Fruit fly (Drosophila melanogaster) whole organism, pupa: ENCODE measurements around the gene CG1463.

Experiments
- CG10348 ChIP-seq: fragments of 200-800 bp; sonication (Bioruptor generic); IDR thresholded peaks from 2 replicates; pipeline ENCODE4 v1.3.6; 2022; ENCODE audit warnings: missing biosample characterization, missing genetic modification characterization
- CG12605 ChIP-seq: fragments of 200-800 bp; sonication (Bioruptor generic); IDR thresholded peaks from 2 replicates; pipeline ENCODE4 v1.3.6; 2022; ENCODE audit warnings: missing biosample characterization, missing genetic modification characterization
- CG13204 ChIP-seq: fragments of 200-800 bp; sonication (Bioruptor generic); optimal IDR thresholded peaks from 2 replicates; lab custom pipeline; 2018; ENCODE audit warnings: missing biosample characterization, mild to moderate bottlenecking, missing genetic modification characterization, moderate library complexity
- CG14655 ChIP-seq: fragments of 200-800 bp; sonication (Bioruptor generic); optimal IDR thresholded peaks from 3 replicates; lab custom pipeline; 2017; ENCODE audit warnings: mild to moderate bottlenecking, missing biosample characterization, missing genetic modification reagents, missing genetic modification characterization
- CG15710 ChIP-seq: fragments of 200-800 bp; sonication (Bioruptor generic); optimal IDR thresholded peaks from 2 replicates; lab custom pipeline; 2018; ENCODE audit warnings: missing biosample characterization, mild to moderate bottlenecking, missing genetic modification characterization, moderate library complexity
- CG17806 ChIP-seq: fragments of 200-800 bp; sonication (Bioruptor generic); optimal IDR thresholded peaks from 2 replicates; lab custom pipeline; 2018; ENCODE audit warnings: missing biosample characterization, mild to moderate bottlenecking, missing genetic modification characterization, moderate library complexity
- CG32121 ChIP-seq: fragments of 200-800 bp; sonication (Bioruptor generic); IDR thresholded peaks from 2 replicates; pipeline ENCODE4 v1.3.6; 2022; ENCODE audit warnings: missing biosample characterization, missing genetic modification characterization
- CG34367 ChIP-seq: fragments of 200-800 bp; sonication (Bioruptor generic); optimal IDR thresholded peaks from 2 replicates; lab custom pipeline; 2018; ENCODE audit warnings: missing biosample characterization, mild to moderate bottlenecking, missing genetic modification characterization
- CG4496 ChIP-seq: fragments of 200-800 bp; sonication (Bioruptor generic); IDR thresholded peaks from 3 replicates; pipeline ENCODE4 v1.3.6; 2022; ENCODE audit warnings: missing biosample characterization, missing genetic modification characterization
- CG8159 ChIP-seq: fragments of 200-800 bp; sonication (Bioruptor generic); optimal IDR thresholded peaks from 3 replicates; lab custom pipeline; 2018; ENCODE audit warnings: missing biosample characterization, mild to moderate bottlenecking, missing genetic modification characterization, moderate library complexity
- CG8301 ChIP-seq: fragments of 200-800 bp; sonication (Bioruptor generic); optimal IDR thresholded peaks from 2 replicates; lab custom pipeline; 2018; ENCODE audit warnings: missing biosample characterization, mild to moderate bottlenecking, missing genetic modification characterization
- CG9948 ChIP-seq: fragments of 200-800 bp; sonication (Bioruptor generic); optimal IDR thresholded peaks from 2 replicates; lab custom pipeline; 2018; ENCODE audit warnings: missing biosample characterization, mild to moderate bottlenecking, missing genetic modification characterization, moderate library complexity
- D1 ChIP-seq: fragments of 200-800 bp; sonication (Bioruptor generic); optimal IDR thresholded peaks from 2 replicates; lab custom pipeline; 2018; ENCODE audit warnings: missing biosample characterization, mild to moderate bottlenecking, missing genetic modification characterization, moderate library complexity
- EcR ChIP-seq: fragments of 200-800 bp; sonication (Bioruptor generic); optimal IDR thresholded peaks from 3 replicates; lab custom pipeline; 2019; ENCODE audit warnings: missing biosample characterization, missing genetic modification characterization, mild to moderate bottlenecking, moderate library complexity, missing genetic modification reagents
- Ets98B ChIP-seq: fragments of 200-800 bp; sonication (Bioruptor generic); IDR thresholded peaks from 2 replicates; pipeline ENCODE4 v1.3.6; 2022; ENCODE audit warnings: missing biosample characterization, missing genetic modification characterization
- Pif1A ChIP-seq: fragments of 200-800 bp; sonication (Bioruptor generic); optimal IDR thresholded peaks from 3 replicates; lab custom pipeline; 2016; ENCODE audit warnings: missing biosample characterization, missing genetic modification characterization
- Pif1B ChIP-seq: fragments of 200-800 bp; sonication (Bioruptor generic); optimal IDR thresholded peaks from 3 replicates; lab custom pipeline; 2016; ENCODE audit warnings: missing biosample characterization, missing genetic modification characterization
- Snoo ChIP-seq: fragments of 200-800 bp; sonication (Bioruptor generic); optimal IDR thresholded peaks from 3 replicates; lab custom pipeline; 2017; ENCODE audit warnings: missing biosample characterization, mild to moderate bottlenecking, missing genetic modification characterization, inconsistent platforms
- fd96Ca ChIP-seq: fragments of 200-800 bp; sonication (Bioruptor generic); IDR thresholded peaks from 3 replicates; pipeline ENCODE4 v1.3.6; 2022; ENCODE audit warnings: missing biosample characterization, missing genetic modification characterization
- gl ChIP-seq: fragments of 200-800 bp; sonication (Bioruptor generic); optimal IDR thresholded peaks from 2 replicates; lab custom pipeline; 2018; ENCODE audit warnings: missing biosample characterization, mild to moderate bottlenecking, missing genetic modification characterization
- rn ChIP-seq: fragments of 200-800 bp; sonication (Bioruptor generic); IDR thresholded peaks from 2 replicates; pipeline ENCODE4 v1.3.6; 2022; ENCODE audit warnings: missing biosample characterization, missing genetic modification characterization

Gene CG1463

dm6 chrX:12575827-12576408 lies 35.5 kb downstream of the CG1463 start:
- TF ChIP-seq Pif1A (peak; percentile 92), CG15710 (tag; lab: Kevin White, UChicago) (peak; percentile 82), gl (peak; percentile 39), CG14655 (GFP tag; lab: Kevin White, UChicago) (peak; percentile 96), rn (peak; percentile 72; the same call in 1 of the 2 replicates), Snoo (peak; percentile 69), CG9948 (peak; percentile 92), CG8159 (tag; lab: Kevin White, UChicago) (peak; percentile 88), CG13204 (peak; percentile 62), CG8301 (tag; lab: Kevin White, UChicago) (peak; percentile 93), EcR (GFP tag; lab: Kevin White, UChicago) (peak; percentile 12), fd96Ca (GFP tag; lab: Robert Waterston, UW) (peak; percentile 85), Ets98B (peak; percentile 77), CG4496 (peak; percentile 91), CG34367 (tag; lab: Kevin White, UChicago) (peak; percentile 86), Pif1B (GFP tag; lab: Kevin White, UChicago) (peak; percentile 87), CG10348 (GFP tag; lab: Robert Waterston, UW) (peak; percentile 41; the same call in 1 of the 2 replicates), CG12605 (GFP tag; lab: Robert Waterston, UW) (peak; percentile 61; the same call in 1 of the 2 replicates), D1 (tag; lab: Kevin White, UChicago) (peak; percentile 79), CG32121 (peak; percentile 87), CG17806 (tag; lab: Kevin White, UChicago) (peak; percentile 86)

- TF ChIP-seq CG8159 (tag; lab: Kevin White, UChicago) (peak; percentile 39), CG9948 (peak; percentile 40), CG32121 (no peak), CG34367 (tag; lab: Kevin White, UChicago) (no peak), CG15710 (tag; lab: Kevin White, UChicago) (no peak), CG10348 (GFP tag; lab: Robert Waterston, UW) (no peak), Pif1A (no peak), Ets98B (peak; percentile 7; the same call in 1 of the 2 replicates), Snoo (no peak), gl (no peak), D1 (tag; lab: Kevin White, UChicago) (no peak), EcR (GFP tag; lab: Kevin White, UChicago) (no peak), CG12605 (GFP tag; lab: Robert Waterston, UW) (no peak), CG8301 (tag; lab: Kevin White, UChicago) (peak; percentile 14), CG4496 (no peak), fd96Ca (GFP tag; lab: Robert Waterston, UW) (peak; percentile 45; the same call in 1 of the 3 replicates), rn (no peak), Pif1B (GFP tag; lab: Kevin White, UChicago) (no peak), CG17806 (tag; lab: Kevin White, UChicago) (peak; percentile 3), CG14655 (GFP tag; lab: Kevin White, UChicago) (no peak), CG13204 (no peak)
These were observed 36.1 kb downstream of the CG1463 start for dm6 chrX:12575292-12575826.

- TF ChIP-seq CG15710 (tag; lab: Kevin White, UChicago): peak; percentile 88
- TF ChIP-seq rn: peak; percentile 76
- TF ChIP-seq CG13204: peak; percentile 95
- TF ChIP-seq CG4496: peak; percentile 95
- TF ChIP-seq gl: peak; percentile 98
- peak; percentile 92 for TF ChIP-seq Pif1B (GFP tag; lab: Kevin White, UChicago)
- TF ChIP-seq CG12605 (GFP tag; lab: Robert Waterston, UW): peak; percentile 96
- peak; percentile 93 for TF ChIP-seq CG34367 (tag; lab: Kevin White, UChicago)
- TF ChIP-seq CG8301 (tag; lab: Kevin White, UChicago): peak; percentile 81
- peak; percentile 82 for TF ChIP-seq CG9948
- peak; percentile 89 for TF ChIP-seq Pif1A
- peak; percentile 82 for TF ChIP-seq CG17806 (tag; lab: Kevin White, UChicago)
- no peak for TF ChIP-seq CG10348 (GFP tag; lab: Robert Waterston, UW)
- peak; percentile 91 for TF ChIP-seq fd96Ca (GFP tag; lab: Robert Waterston, UW)
- TF ChIP-seq Snoo: peak; percentile 78
- peak; percentile 61 for TF ChIP-seq D1 (tag; lab: Kevin White, UChicago)
- peak; percentile 87 for TF ChIP-seq CG14655 (GFP tag; lab: Kevin White, UChicago)
- peak; percentile 85 for TF ChIP-seq CG8159 (tag; lab: Kevin White, UChicago)
- TF ChIP-seq CG32121: peak; percentile 91
- TF ChIP-seq Ets98B: peak; percentile 91
- peak; percentile 85 for TF ChIP-seq EcR (GFP tag; lab: Kevin White, UChicago)
These were observed 36.7 kb downstream of the CG1463 start for dm6 chrX:12574666-12575202.

dm6 chrX:12568292-12568923 lies 43.1 kb downstream of the CG1463 start, which contains the start of gene hwt:
hwt (minus strand) TSS chrX:12568452.
- TF ChIP-seq CG4496 (no peak), CG32121 (no peak), CG15710 (tag; lab: Kevin White, UChicago) (no peak), Snoo (no peak), gl (no peak), CG12605 (GFP tag; lab: Robert Waterston, UW) (no peak), CG17806 (tag; lab: Kevin White, UChicago) (no peak), CG14655 (GFP tag; lab: Kevin White, UChicago) (no peak)
- TF ChIP-seq, all 21 proteins: peak for 0

dm6 chrX:12567663-12568062 lies 43.8 kb downstream of the CG1463 start:
- TF ChIP-seq CG8301 (tag; lab: Kevin White, UChicago) (peak; percentile 66), CG4496 (peak; percentile 80), EcR (GFP tag; lab: Kevin White, UChicago) (no peak), fd96Ca (GFP tag; lab: Robert Waterston, UW) (peak; percentile 50; the same call in 2 of the 3 replicates), CG13204 (peak; percentile 20), CG12605 (GFP tag; lab: Robert Waterston, UW) (peak; percentile 80), D1 (tag; lab: Kevin White, UChicago) (no peak), CG17806 (tag; lab: Kevin White, UChicago) (peak; percentile 71), Pif1B (GFP tag; lab: Kevin White, UChicago) (peak; percentile 65), Snoo (peak; percentile 53), gl (no peak), CG32121 (peak; percentile 86), rn (no peak), CG34367 (tag; lab: Kevin White, UChicago) (peak; percentile 57), CG8159 (tag; lab: Kevin White, UChicago) (peak; percentile 79), Ets98B (peak; percentile 71), Pif1A (peak; percentile 57), CG9948 (peak; percentile 66), CG14655 (GFP tag; lab: Kevin White, UChicago) (peak; percentile 72), CG10348 (GFP tag; lab: Robert Waterston, UW) (0 out of 2 replicates have a peak, but pooled peaks have one; percentile 35), CG15710 (tag; lab: Kevin White, UChicago) (peak; percentile 71)
